Worm (Caenorhabditis elegans) whole organism, young adult: ENCODE data around the gene F46G11.2.
A peak's percentile ranks its signal among the peaks of the same experiment; 100 is the strongest.

Source experiments
- B0019.2 ChIP-seq: fragments of 200-800 bp; sonication (Bioruptor generic); conservative IDR thresholded peaks from 2 replicates; pipeline ENCODE4 v1.3.6; 2022; ENCODE audit warnings: missing genetic modification reagents, missing genetic modification characterization, missing compliant biosample characterization
- B0336.3 ChIP-seq: fragments of 200-800 bp; sonication (Bioruptor generic); IDR thresholded peaks from 2 replicates; pipeline ENCODE4 v1.3.6; 2022; ENCODE audit warnings: missing genetic modification characterization, missing compliant biosample characterization
- F22D6.2 ChIP-seq: sonication (generic microtip); optimal IDR thresholded peaks from 2 replicates; lab custom pipeline; 2016; ENCODE audit warnings: mild to moderate bottlenecking, missing genetic modification characterization, missing compliant biosample characterization
- F23B12.7 ChIP-seq: sonication (generic microtip); optimal IDR thresholded peaks from 2 replicates; lab custom pipeline; 2017; ENCODE audit warnings: missing genetic modification characterization, mild to moderate bottlenecking, missing compliant biosample characterization, antibody characterized with exemption, moderate library complexity; ENCODE audit not compliant: insufficient read depth
- F49E8.2 ChIP-seq: sonication (generic microtip); optimal IDR thresholded peaks from 3 replicates; lab custom pipeline; 2017; ENCODE audit warnings: missing genetic modification characterization, mild to moderate bottlenecking, missing compliant biosample characterization, antibody characterized with exemption, moderate library complexity; ENCODE audit not compliant: insufficient read depth
- K11D2.4 ChIP-seq: fragments of 200-800 bp; sonication (Bioruptor generic); IDR thresholded peaks from 2 replicates; pipeline ENCODE4 v1.3.6; 2022; ENCODE audit warnings: missing genetic modification reagents, missing genetic modification characterization, missing compliant biosample characterization
- Y53G8AR.9 ChIP-seq: fragments of 200-800 bp; sonication (Bioruptor generic); conservative IDR thresholded peaks from 2 replicates; pipeline ENCODE4 v1.3.6; 2022; ENCODE audit warnings: missing genetic modification reagents, missing genetic modification characterization, missing compliant biosample characterization
- Y79H2A.3 ChIP-seq: fragments of 200-800 bp; sonication (Bioruptor generic); conservative IDR thresholded peaks from 2 replicates; pipeline ENCODE4 v1.3.6; 2022; ENCODE audit warnings: missing genetic modification reagents, missing genetic modification characterization, missing compliant biosample characterization
- ZK185.1 ChIP-seq: sonication (generic microtip); optimal IDR thresholded peaks from 2 replicates; lab custom pipeline; 2016; ENCODE audit warnings: mild to moderate bottlenecking, missing genetic modification characterization, missing compliant biosample characterization; ENCODE audit not compliant: poor library complexity, severe bottlenecking
- aptf-2 ChIP-seq: fragments of 200-800 bp; sonication (Bioruptor generic); conservative IDR thresholded peaks from 2 replicates; pipeline ENCODE4 v1.3.6; 2022; ENCODE audit warnings: missing genetic modification reagents, missing genetic modification characterization, missing compliant biosample characterization
- aptf-3 ChIP-seq: fragments of 200-800 bp; sonication (Bioruptor generic); IDR thresholded peaks from 2 replicates; pipeline ENCODE4 v1.3.6; 2022; ENCODE audit warnings: missing genetic modification characterization, missing compliant biosample characterization
- atf-7 ChIP-seq: sonication (generic microtip); optimal IDR thresholded peaks from 2 replicates; lab custom pipeline; 2017; ENCODE audit warnings: mild to moderate bottlenecking, missing genetic modification characterization, missing compliant biosample characterization
- athp-1 ChIP-seq: sonication (generic microtip); optimal IDR thresholded peaks from 2 replicates; lab custom pipeline; 2017; ENCODE audit warnings: mild to moderate bottlenecking, missing genetic modification characterization, missing compliant biosample characterization
- attf-5 ChIP-seq: fragments of 200-800 bp; sonication (Bioruptor generic); optimal IDR thresholded peaks from 2 replicates; lab custom pipeline; 2018; ENCODE audit warnings: mild to moderate bottlenecking, missing genetic modification characterization, missing compliant biosample characterization
- bed-1 ChIP-seq: fragments of 200-800 bp; sonication (Bioruptor generic); IDR thresholded peaks from 2 replicates; pipeline ENCODE4 v1.3.6; 2022; ENCODE audit warnings: missing genetic modification reagents, missing genetic modification characterization, missing compliant biosample characterization
- cebp-1 ChIP-seq, 2 experiments: fragments of 200-800 bp in 1 of 2; sonication (Bioruptor generic) in 1 of 2; sonication (generic microtip) in 1 of 2; IDR thresholded peaks in 1 of 2; optimal IDR thresholded peaks in 1 of 2; 2 replicates each; pipeline versions ENCODE4 v1.3.6 to Lab custom; 2017 to 2022; ENCODE audit warnings: missing compliant biosample characterization in 2 of 2, missing genetic modification characterization in 2 of 2, mild to moderate bottlenecking in 1 of 2, missing genetic modification reagents in 1 of 2, moderate library complexity in 1 of 2
- ceh-100 ChIP-seq: fragments of 200-800 bp; sonication (Bioruptor generic); IDR thresholded peaks from 2 replicates; pipeline ENCODE4 v1.3.6; 2022; ENCODE audit warnings: missing genetic modification reagents, missing genetic modification characterization, missing compliant biosample characterization
- ceh-40 ChIP-seq: fragments of 200-800 bp; sonication (Bioruptor generic); IDR thresholded peaks from 2 replicates; pipeline ENCODE4 v1.3.6; 2022; ENCODE audit warnings: missing genetic modification characterization, missing compliant biosample characterization
- dox-1 ChIP-seq: fragments of 200-800 bp; sonication (Bioruptor generic); IDR thresholded peaks from 2 replicates; pipeline ENCODE4 v1.3.6; 2022; ENCODE audit warnings: missing genetic modification reagents, missing genetic modification characterization, missing compliant biosample characterization
- efl-1 ChIP-seq: fragments of 150-350 bp; optimal IDR thresholded peaks from 2 replicates; lab custom pipeline; 2014; ENCODE audit warnings: missing biosample characterization, missing genetic modification reagents, missing genetic modification characterization
- egl-44 ChIP-seq: fragments of 200-800 bp; sonication (Bioruptor generic); IDR thresholded peaks from 2 replicates; pipeline ENCODE4 v1.3.6; 2022; ENCODE audit warnings: missing genetic modification reagents, missing genetic modification characterization, missing compliant biosample characterization
- egrh-3 ChIP-seq: fragments of 200-800 bp; sonication (Bioruptor generic); IDR thresholded peaks from 2 replicates; pipeline ENCODE4 v1.3.6; 2022; ENCODE audit warnings: missing genetic modification reagents, missing genetic modification characterization, missing compliant biosample characterization
- gei-17 ChIP-seq: fragments of 200-800 bp; sonication (Bioruptor generic); optimal IDR thresholded peaks from 2 replicates; lab custom pipeline; 2018; ENCODE audit warnings: mild to moderate bottlenecking, missing genetic modification characterization, missing compliant biosample characterization
- let-607 ChIP-seq, 2 experiments: fragments of 200-800 bp in 1 of 2; sonication (Bioruptor generic) in 1 of 2; sonication (generic microtip) in 1 of 2; optimal IDR thresholded peaks; 2 replicates each; lab custom pipeline; 2016 to 2018; ENCODE audit warnings: mild to moderate bottlenecking in 2 of 2, missing compliant biosample characterization in 2 of 2, missing genetic modification characterization in 2 of 2, moderate library complexity in 2 of 2, missing genotype in 1 of 2
- lin-35 ChIP-seq, 3 experiments: fragments of 150-350 bp in 2 of 3; sonication (generic microtip) in 1 of 3; optimal IDR thresholded peaks; 2 replicates each; lab custom pipeline; 2014 to 2018; ENCODE audit warnings: missing biosample characterization in 3 of 3, missing genetic modification characterization in 3 of 3, missing genetic modification reagents in 3 of 3
- lin-40 ChIP-seq: sonication (generic microtip); optimal IDR thresholded peaks from 2 replicates; lab custom pipeline; 2016; ENCODE audit warnings: missing genetic modification characterization, mild to moderate bottlenecking, missing compliant biosample characterization, missing genotype, missing genetic modification reagents
- madf-3 ChIP-seq: fragments of 200-800 bp; sonication (Bioruptor generic); IDR thresholded peaks from 2 replicates; pipeline ENCODE4 v1.3.6; 2022; ENCODE audit warnings: missing genetic modification reagents, missing genetic modification characterization, missing compliant biosample characterization
- madf-6 ChIP-seq: fragments of 200-800 bp; sonication (Bioruptor generic); IDR thresholded peaks from 2 replicates; pipeline ENCODE4 v1.3.6; 2022; ENCODE audit warnings: missing genetic modification reagents, missing genetic modification characterization, missing compliant biosample characterization
- mcd-1 ChIP-seq: fragments of 200-800 bp; sonication (Bioruptor generic); IDR thresholded peaks from 2 replicates; pipeline ENCODE4 v1.3.6; 2022; ENCODE audit warnings: missing genetic modification reagents, missing genetic modification characterization, missing compliant biosample characterization
- nfyb-1 ChIP-seq: fragments of 200-800 bp; sonication (Bioruptor generic); IDR thresholded peaks from 2 replicates; pipeline ENCODE4 v1.3.6; 2022; ENCODE audit warnings: missing genetic modification reagents, missing genetic modification characterization, missing compliant biosample characterization
- nhr-179 ChIP-seq: sonication (generic microtip); optimal IDR thresholded peaks from 2 replicates; lab custom pipeline; 2016; ENCODE audit warnings: mild to moderate bottlenecking, missing genetic modification characterization, missing compliant biosample characterization
- nhr-80 ChIP-seq: sonication (generic microtip); optimal IDR thresholded peaks from 2 replicates; lab custom pipeline; 2016; ENCODE audit warnings: missing genetic modification characterization, missing compliant biosample characterization
- pbrm-1 ChIP-seq: fragments of 200-800 bp; sonication (Bioruptor generic); IDR thresholded peaks from 2 replicates; pipeline ENCODE4 v1.3.6; 2022; ENCODE audit warnings: missing genetic modification reagents, missing genetic modification characterization, missing compliant biosample characterization
- rcor-1 ChIP-seq: fragments of 200-800 bp; sonication (Bioruptor generic); IDR thresholded peaks from 2 replicates; pipeline ENCODE4 v1.3.6; 2022; ENCODE audit warnings: missing genetic modification reagents, missing genetic modification characterization, missing compliant biosample characterization
- rec-8 ChIP-seq, 2 experiments: sonication (generic microtip); optimal IDR thresholded peaks; 2 replicates each; lab custom pipeline; 2016; ENCODE audit warnings: mild to moderate bottlenecking in 2 of 2, missing genetic modification characterization in 2 of 2, missing genetic modification reagents in 2 of 2, missing genotype in 2 of 2, missing biosample characterization in 1 of 2, missing compliant biosample characterization in 1 of 2, moderate library complexity in 1 of 2
- sea-2 ChIP-seq: fragments of 200-800 bp; sonication (Bioruptor generic); IDR thresholded peaks from 2 replicates; pipeline ENCODE4 v1.3.6; 2022; ENCODE audit warnings: missing genetic modification characterization, missing compliant biosample characterization
- snpc-1.1 ChIP-seq: sonication (generic microtip); optimal IDR thresholded peaks from 2 replicates; lab custom pipeline; 2017; ENCODE audit warnings: missing genetic modification characterization, mild to moderate bottlenecking, missing compliant biosample characterization, antibody characterized with exemption, moderate library complexity, missing genotype, missing genetic modification reagents; ENCODE audit not compliant: insufficient read depth
- snpc-3.4 ChIP-seq: sonication (generic microtip); optimal IDR thresholded peaks from 2 replicates; lab custom pipeline; 2017; ENCODE audit warnings: missing genetic modification characterization, mild to moderate bottlenecking, missing compliant biosample characterization, antibody characterized with exemption, moderate library complexity, missing genotype, missing genetic modification reagents
- unc-62 ChIP-seq: fragments of 150-350 bp; optimal IDR thresholded peaks from 2 replicates; lab custom pipeline; 2014; ENCODE audit warnings: missing biosample characterization, missing genetic modification reagents, missing genetic modification characterization
- xnd-1 ChIP-seq: sonication (generic microtip); optimal IDR thresholded peaks from 2 replicates; lab custom pipeline; 2016; ENCODE audit warnings: missing genotype, missing genetic modification reagents, missing genetic modification characterization, missing compliant biosample characterization
- ztf-18 ChIP-seq: sonication (generic microtip); optimal IDR thresholded peaks from 2 replicates; lab custom pipeline; 2016; ENCODE audit warnings: missing genotype, mild to moderate bottlenecking, missing genetic modification characterization, missing compliant biosample characterization
- ztf-26 ChIP-seq: sonication (generic microtip); optimal IDR thresholded peaks from 2 replicates; lab custom pipeline; 2017; ENCODE audit warnings: missing genetic modification characterization, missing compliant biosample characterization
- ztf-6 ChIP-seq: fragments of 200-800 bp; sonication (Bioruptor generic); IDR thresholded peaks from 2 replicates; pipeline ENCODE4 v1.3.6; 2022; ENCODE audit warnings: missing genetic modification reagents, missing genetic modification characterization, missing compliant biosample characterization

F46G11.2 gene

ce11 chrX:5781294-5781693 is 6.7 kb upstream of the F46G11.2 start:
- TF ChIP-seq B0336.3 = no peak
- TF ChIP-seq ztf-26 = no peak
- no peak for TF ChIP-seq atf-7 (tag; lab: Kevin White, UChicago)
- no peak for TF ChIP-seq rec-8 (tag; optimal IDR thresholded peaks at IDR 0.05; lab: Kevin White, UChicago)
- no peak for TF ChIP-seq ZK185.1 (tag; lab: Kevin White, UChicago)
- no peak for TF ChIP-seq dox-1 (GFP tag; lab: Robert Waterston, UW)
- TF ChIP-seq ztf-18 (tag; lab: Kevin White, UChicago) = no peak
- TF ChIP-seq unc-62 (GFP tag; lab: Kevin White, UChicago) = no peak
- TF ChIP-seq efl-1 (GFP tag; lab: Kevin White, UChicago) = no peak
- no peak for TF ChIP-seq snpc-1.1 (tag; lab: Kevin White, UChicago)
- TF ChIP-seq ceh-40 (GFP tag; lab: Robert Waterston, UW) = no peak
- TF ChIP-seq bed-1 (GFP tag; lab: Robert Waterston, UW) = no peak
- TF ChIP-seq egrh-3 (GFP tag; lab: Robert Waterston, UW) = no peak
- TF ChIP-seq sea-2 (GFP tag; lab: Robert Waterston, UW) = no peak
- TF ChIP-seq pbrm-1 (GFP tag; lab: Robert Waterston, UW) = no peak
- no peak for TF ChIP-seq cebp-1 (GFP tag; IDR thresholded peaks at IDR 0.05; lab: Robert Waterston, UW)
- TF ChIP-seq cebp-1 (tag; optimal IDR thresholded peaks at IDR 0.05; lab: Kevin White, UChicago) = no peak
- no peak for TF ChIP-seq madf-6 (GFP tag; lab: Robert Waterston, UW)

DNA sequence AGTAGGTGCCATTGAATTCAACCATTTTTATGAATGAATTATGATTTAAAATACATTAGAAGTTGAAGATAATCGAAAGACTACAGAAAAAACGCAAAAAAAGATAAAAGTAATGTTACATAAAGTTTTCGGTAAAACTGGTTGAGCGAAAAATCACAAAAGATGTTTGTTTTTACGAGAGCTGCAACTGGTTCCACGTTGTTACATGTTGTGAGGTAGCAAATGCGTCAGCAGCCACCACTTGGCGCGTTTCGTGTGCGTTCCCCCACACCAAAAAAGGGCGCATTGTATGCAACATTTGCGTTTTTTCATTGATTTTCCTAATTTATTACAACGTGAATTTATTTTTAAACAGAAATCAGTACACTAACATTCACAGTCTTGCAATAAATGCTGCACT is 5.8 kb upstream of the F46G11.2 start, which contains the start of gene gakh-1:
TSS of gene gakh-1 (plus strand) at position 347 of the 400 bp plus-strand sequence.
- TF ChIP-seq rcor-1 (GFP tag; lab: Robert Waterston, UW) = 0 out of 2 replicates have a peak, but pooled peaks have one; percentile 10
- TF ChIP-seq let-607 (tag; optimal IDR thresholded peaks at IDR 0.05; lab: Kevin White, UChicago) = peak; percentile 96 to 97
- peak; percentile 48 for TF ChIP-seq dox-1 (GFP tag; lab: Robert Waterston, UW)
- no peak for TF ChIP-seq ceh-100 (GFP tag; lab: Robert Waterston, UW)
- TF ChIP-seq nhr-179 (tag; lab: Kevin White, UChicago) = no peak
- TF ChIP-seq F22D6.2 = peak; percentile 10
- no peak for TF ChIP-seq madf-6 (GFP tag; lab: Robert Waterston, UW)
- peak; percentile 92 for TF ChIP-seq ztf-18 (tag; lab: Kevin White, UChicago)
- TF ChIP-seq Y53G8AR.9 (GFP tag; lab: Robert Waterston, UW) = no peak
- TF ChIP-seq attf-5 (GFP tag; lab: Kevin White, UChicago) = peak; percentile 12
- no peak for TF ChIP-seq madf-3
- no peak for TF ChIP-seq ztf-6 (GFP tag; lab: Robert Waterston, UW)
- TF ChIP-seq egl-44 (GFP tag; lab: Robert Waterston, UW) = no peak
- no peak for TF ChIP-seq B0019.2 (GFP tag; lab: Robert Waterston, UW)
- TF ChIP-seq xnd-1 (tag; lab: Kevin White, UChicago) = no peak
- TF ChIP-seq bed-1 (GFP tag; lab: Robert Waterston, UW) = no peak
- peak in 1 of 3 experiments; percentile 30 for TF ChIP-seq lin-35 (GFP tag; optimal IDR thresholded peaks at IDR 0.05; lab: Kevin White, UChicago)
- peak; percentile 68 for TF ChIP-seq lin-40 (tag; lab: Kevin White, UChicago)
- no peak for TF ChIP-seq nfyb-1 (GFP tag; lab: Robert Waterston, UW)
- peak; percentile 31; the same call in 1 of the 2 replicates for TF ChIP-seq mcd-1 (GFP tag; lab: Robert Waterston, UW)
- peak; percentile 53; the same call in 1 of the 2 replicates for TF ChIP-seq pbrm-1 (GFP tag; lab: Robert Waterston, UW)
- TF ChIP-seq F49E8.2 (tag; lab: Kevin White, UChicago) = no peak
- peak; percentile 2 for TF ChIP-seq gei-17 (GFP tag; lab: Kevin White, UChicago)
- TF ChIP-seq Y79H2A.3 = no peak
- TF ChIP-seq F23B12.7 (tag; lab: Kevin White, UChicago) = no peak
- TF ChIP-seq K11D2.4 (GFP tag; lab: Robert Waterston, UW) = peak; percentile 69; the same call in 1 of the 2 replicates
- no peak for TF ChIP-seq aptf-3
- no peak for TF ChIP-seq aptf-2 (GFP tag; lab: Robert Waterston, UW)
- TF ChIP-seq nhr-80 = peak; percentile 57
- TF ChIP-seq snpc-3.4 (tag; lab: Kevin White, UChicago) = no peak
- TF ChIP-seq athp-1 (tag; lab: Kevin White, UChicago) = no peak
